Worm (Caenorhabditis elegans) whole organism, young adult: ENCODE measurements around the gene col-128.

Experiments
- ceh-91 ChIP-seq: fragments of 200-800 bp; sonication (Bioruptor generic); IDR thresholded peaks from 2 replicates; pipeline ENCODE4 v1.3.6; 2022; ENCODE audit warnings: missing genetic modification reagents, missing genetic modification characterization, missing compliant biosample characterization
- ztf-25 ChIP-seq: fragments of 200-800 bp; sonication (Bioruptor generic); IDR thresholded peaks from 2 replicates; pipeline ENCODE4 v1.3.6; 2022; ENCODE audit warnings: missing genetic modification reagents, missing genetic modification characterization, missing compliant biosample characterization

DNA sequence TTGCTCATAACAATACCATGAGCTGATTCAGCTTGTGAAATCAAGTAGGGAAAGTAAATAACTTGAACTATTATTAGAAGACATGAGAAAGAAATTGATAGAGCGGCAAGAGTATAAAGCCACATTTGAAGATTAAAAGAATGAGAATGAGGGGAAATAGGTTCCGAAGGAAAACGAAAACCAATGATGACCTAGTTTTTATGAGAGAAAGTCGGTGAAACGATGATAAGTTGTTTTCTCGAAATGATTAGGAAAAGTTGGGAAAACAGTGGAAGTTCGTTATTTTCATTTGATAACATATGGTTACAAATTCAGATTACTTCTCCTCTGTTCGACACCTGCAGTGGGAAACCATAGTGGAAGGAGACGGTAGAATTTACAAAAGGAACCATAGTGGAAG is at the start of gene col-128:
- TF ChIP-seq ztf-25 (GFP tag; lab: Robert Waterston, UW) (no peak), ceh-91 (no peak)
